Fruit fly (Drosophila melanogaster): ENCODE results near the gene MED7.

Gene MED7

DNA sequence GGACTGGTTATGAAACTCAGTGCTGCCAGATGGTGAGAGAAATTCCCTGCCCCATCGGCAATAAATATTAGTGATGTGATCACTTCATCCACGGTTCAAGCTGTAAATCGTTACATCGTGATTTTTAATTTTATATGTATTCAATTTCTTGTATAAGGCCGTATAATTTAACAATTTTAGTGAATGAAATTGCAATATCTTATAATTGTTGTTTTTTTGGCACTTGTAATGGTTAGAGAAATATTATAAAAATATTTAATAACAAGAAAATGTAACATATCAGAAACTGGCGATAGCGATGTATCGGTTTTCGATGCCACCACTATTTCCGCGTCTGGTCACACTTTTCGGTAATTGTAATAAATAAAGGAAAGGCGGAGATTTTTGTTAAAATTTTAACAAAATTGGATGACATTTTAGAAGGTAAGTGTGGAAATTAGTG lies 23.2 kb upstream of the MED7 start, which contains the start of the genes mRpL37 and Rbp1:
TSS of gene mRpL37 (minus strand) at position 35 of the 442 bp plus-strand sequence.
TSS of gene Rbp1 (plus strand) at position 326 of the 442 bp plus-strand sequence.
- TF ChIP-seq CG6276 (GFP tag; optimal IDR thresholded peaks at IDR 0.05) (no peak), CG1621 (tag; optimal IDR thresholded peaks at IDR 0.05) (no peak), CG4318 (GFP tag; optimal IDR thresholded peaks at IDR 0.05) (peak; percentile 58), Ets96B (tag; optimal IDR thresholded peaks at IDR 0.05) (peak; percentile 82), Smox (GFP tag; optimal IDR thresholded peaks at IDR 0.05) (peak; percentile 70), Sox14 (GFP tag; optimal IDR thresholded peaks at IDR 0.05) (peak; percentile 65), Gug (GFP tag; IDR thresholded peaks at IDR 0.05) (peak; percentile 16; the same call in 1 of the 2 replicates), CG6792 (GFP tag; optimal IDR thresholded peaks at IDR 0.05) (peak; percentile 52), vri (GFP tag; optimal IDR thresholded peaks at IDR 0.05) (no peak), salr (GFP tag; optimal IDR thresholded peaks at IDR 0.05) (no peak), spab (GFP tag; optimal IDR thresholded peaks at IDR 0.05) (no peak), CG32006 (GFP tag; optimal IDR thresholded peaks at IDR 0.05) (no peak), CG6854 (GFP tag; optimal IDR thresholded peaks at IDR 0.05) (no peak), CG8632 (GFP tag; optimal IDR thresholded peaks at IDR 0.05) (peak; percentile 52), pdm3 (GFP tag; optimal IDR thresholded peaks at IDR 0.05) (peak; percentile 70), achi (GFP tag; optimal IDR thresholded peaks at IDR 0.05) (no peak), acj6 (GFP tag; optimal IDR thresholded peaks at IDR 0.05) (peak; percentile 72), Ets21C (GFP tag; optimal IDR thresholded peaks at IDR 0.05) (peak; percentile 62), CG6163 (GFP tag; IDR thresholded peaks at IDR 0.05) (no peak), CG10669 (GFP tag; optimal IDR thresholded peaks at IDR 0.05) (no peak), Hr4 (GFP tag; optimal IDR thresholded peaks at IDR 0.05) (peak; percentile 69), eg (GFP tag; IDR thresholded peaks at IDR 0.05) (no peak), CG3032 (tag; optimal IDR thresholded peaks at IDR 0.05) (peak; percentile 89), dac (GFP tag; optimal IDR thresholded peaks at IDR 0.05) (no peak), CG34406 (GFP tag; optimal IDR thresholded peaks at IDR 0.05) (no peak), CG11902 (GFP tag; optimal IDR thresholded peaks at IDR 0.05) (peak; percentile 68), CG31627 (GFP tag; optimal IDR thresholded peaks at IDR 0.05) (peak; percentile 77), net (GFP tag; optimal IDR thresholded peaks at IDR 0.05) (no peak), Eip93F (GFP tag; optimal IDR thresholded peaks at IDR 0.05) (no peak), CG11294 (GFP tag; IDR thresholded peaks at IDR 0.05) (peak; percentile 44; the same call in 1 of the 2 replicates), Met (GFP tag; optimal IDR thresholded peaks at IDR 0.05) (no peak), esn (GFP tag; optimal IDR thresholded peaks at IDR 0.05) (peak; percentile 73), CG6808 (GFP tag; optimal IDR thresholded peaks at IDR 0.05) (no peak), CG10631 (GFP tag; optimal IDR thresholded peaks at IDR 0.05) (peak; percentile 74), CG9139 (GFP tag; optimal IDR thresholded peaks at IDR 0.05) (no peak), lz (GFP tag; optimal IDR thresholded peaks at IDR 0.05) (peak; percentile 77), OdsH (GFP tag; optimal IDR thresholded peaks at IDR 0.05) (peak; percentile 74), dsx (GFP tag; optimal IDR thresholded peaks at IDR 0.05; ENCODE audit: poor library complexity, severe bottlenecking) (no peak), CG15336 (GFP tag; IDR thresholded peaks at IDR 0.05) (no peak), CG7368 (GFP tag; optimal IDR thresholded peaks at IDR 0.05) (no peak), Eip78C (GFP tag) (peak; percentile 78), svp (GFP tag) (no peak), topi (GFP tag; optimal IDR thresholded peaks at IDR 0.05) (peak; percentile 65), CG11762 (GFP tag; optimal IDR thresholded peaks at IDR 0.05; ENCODE audit: insufficient read depth) (peak; percentile 36), CG16779 (tag; optimal IDR thresholded peaks at IDR 0.05) (no peak), CG8319 (GFP tag; optimal IDR thresholded peaks at IDR 0.05) (no peak), Eip75B (GFP tag; optimal IDR thresholded peaks at IDR 0.05) (no peak), fd85E (GFP tag; optimal IDR thresholded peaks at IDR 0.05) (no peak), fd59A (GFP tag; optimal IDR thresholded peaks at IDR 0.05) (peak; percentile 13), Hr38 (GFP tag; optimal IDR thresholded peaks at IDR 0.05) (no peak), fkh (GFP tag; optimal IDR thresholded peaks at IDR 0.05) (no peak), Lpt (GFP tag; optimal IDR thresholded peaks at IDR 0.05) (peak; percentile 20), CG3919 (GFP tag; optimal IDR thresholded peaks at IDR 0.05) (no peak)

Data from whole organism, prepupa.